Fruit fly (Drosophila melanogaster) whole organism, prepupa: ENCODE measurements around the gene nan.

Experiments
- Blimp-1 ChIP-seq: fragments of 200-800 bp; sonication (Bioruptor generic); optimal IDR thresholded peaks from 3 replicates; lab custom pipeline; 2017; ENCODE audit warnings: missing biosample characterization, missing genetic modification characterization, mild to moderate bottlenecking, moderate library complexity, missing genetic modification reagents
- CG10669 ChIP-seq: fragments of 200-800 bp; sonication (Bioruptor generic); optimal IDR thresholded peaks from 3 replicates; lab custom pipeline; 2018; ENCODE audit warnings: missing biosample characterization, mild to moderate bottlenecking, missing genetic modification characterization, moderate library complexity
- CG11902 ChIP-seq: fragments of 200-800 bp; sonication (Bioruptor generic); optimal IDR thresholded peaks from 3 replicates; lab custom pipeline; 2016; ENCODE audit warnings: missing biosample characterization, missing genetic modification characterization
- CG15336 ChIP-seq: fragments of 200-800 bp; sonication (Bioruptor generic); IDR thresholded peaks from 2 replicates; pipeline ENCODE4 v1.3.6; 2022; ENCODE audit warnings: missing biosample characterization, missing genetic modification characterization
- CG1621 ChIP-seq: fragments of 200-800 bp; sonication (Bioruptor generic); optimal IDR thresholded peaks from 3 replicates; lab custom pipeline; 2018; ENCODE audit warnings: missing biosample characterization, mild to moderate bottlenecking, missing genetic modification characterization
- CG16779 ChIP-seq: fragments of 200-800 bp; sonication (Bioruptor generic); optimal IDR thresholded peaks from 3 replicates; lab custom pipeline; 2017; ENCODE audit warnings: missing biosample characterization, mild to moderate bottlenecking, missing genetic modification characterization
- CG3032 ChIP-seq: fragments of 200-800 bp; optimal IDR thresholded peaks from 2 replicates; lab custom pipeline; 2019; ENCODE audit warnings: missing biosample characterization, mild to moderate bottlenecking, missing genetic modification characterization, moderate library complexity
- CG32006 ChIP-seq: fragments of 200-800 bp; sonication (Bioruptor generic); optimal IDR thresholded peaks from 3 replicates; lab custom pipeline; 2017; ENCODE audit warnings: missing biosample characterization, mild to moderate bottlenecking, missing genetic modification characterization
- CG3919 ChIP-seq: fragments of 200-800 bp; sonication (Bioruptor generic); optimal IDR thresholded peaks from 3 replicates; lab custom pipeline; 2016; ENCODE audit warnings: missing biosample characterization, missing genetic modification characterization
- CG4318 ChIP-seq: fragments of 200-800 bp; sonication (Bioruptor generic); optimal IDR thresholded peaks from 3 replicates; lab custom pipeline; 2017; ENCODE audit warnings: missing biosample characterization, mild to moderate bottlenecking, missing genetic modification characterization
- CG6163 ChIP-seq: fragments of 200-800 bp; sonication (Bioruptor generic); IDR thresholded peaks from 3 replicates; pipeline ENCODE4 v1.3.6; 2022; ENCODE audit warnings: missing biosample characterization, missing genetic modification characterization
- CG6276 ChIP-seq: fragments of 200-800 bp; sonication (Bioruptor generic); optimal IDR thresholded peaks from 2 replicates; lab custom pipeline; 2017; ENCODE audit warnings: missing biosample characterization, mild to moderate bottlenecking, missing genetic modification characterization
- CG6854 ChIP-seq: fragments of 200-800 bp; sonication (Bioruptor generic); optimal IDR thresholded peaks from 2 replicates; lab custom pipeline; 2017; ENCODE audit warnings: missing biosample characterization, mild to moderate bottlenecking, missing genetic modification characterization
- CG7368 ChIP-seq: fragments of 200-800 bp; sonication (Bioruptor generic); optimal IDR thresholded peaks from 3 replicates; lab custom pipeline; 2016; ENCODE audit warnings: missing biosample characterization, missing genetic modification characterization
- CG8119 ChIP-seq: fragments of 200-800 bp; sonication (Bioruptor generic); IDR thresholded peaks from 3 replicates; pipeline ENCODE4 v1.3.6; 2022; ENCODE audit warnings: missing biosample characterization, missing genetic modification characterization
- CG8632 ChIP-seq: fragments of 200-800 bp; sonication (Bioruptor generic); optimal IDR thresholded peaks from 3 replicates; lab custom pipeline; 2016; ENCODE audit warnings: missing biosample characterization, missing genetic modification characterization
- Eip75B ChIP-seq: fragments of 200-800 bp; sonication (Bioruptor generic); optimal IDR thresholded peaks from 3 replicates; lab custom pipeline; 2016; ENCODE audit warnings: missing biosample characterization, missing genetic modification characterization
- Eip78C ChIP-seq: fragments of 200-800 bp; sonication (Bioruptor generic); peaks from one replicate; lab custom pipeline; 2016; ENCODE audit warnings: missing biosample characterization, missing genetic modification characterization
- Hr39 ChIP-seq: fragments of 200-800 bp; sonication (Bioruptor generic); optimal IDR thresholded peaks from 2 replicates; lab custom pipeline; 2016; ENCODE audit warnings: missing biosample characterization, missing genetic modification characterization
- Hr4 ChIP-seq: fragments of 200-800 bp; sonication (Bioruptor generic); optimal IDR thresholded peaks from 3 replicates; lab custom pipeline; 2016; ENCODE audit warnings: missing biosample characterization, missing genetic modification characterization
- OdsH ChIP-seq: fragments of 200-800 bp; sonication (Bioruptor generic); optimal IDR thresholded peaks from 3 replicates; lab custom pipeline; 2016; ENCODE audit warnings: missing biosample characterization, missing genetic modification characterization
- Smox ChIP-seq: fragments of 200-800 bp; sonication (Bioruptor generic); optimal IDR thresholded peaks from 3 replicates; lab custom pipeline; 2016; ENCODE audit warnings: missing biosample characterization, missing genetic modification characterization
- Sox102F ChIP-seq: fragments of 200-800 bp; sonication (Bioruptor generic); optimal IDR thresholded peaks from 2 replicates; lab custom pipeline; 2016; ENCODE audit warnings: missing biosample characterization, mild to moderate bottlenecking, missing genetic modification characterization
- achi ChIP-seq: fragments of 200-800 bp; sonication (Bioruptor generic); optimal IDR thresholded peaks from 3 replicates; lab custom pipeline; 2016; ENCODE audit warnings: missing biosample characterization, missing genetic modification characterization
- cyc ChIP-seq: fragments of 200-800 bp; sonication (Bioruptor generic); optimal IDR thresholded peaks from 3 replicates; lab custom pipeline; 2016; ENCODE audit warnings: missing biosample characterization, missing genetic modification characterization
- dac ChIP-seq: fragments of 200-800 bp; sonication (Bioruptor generic); optimal IDR thresholded peaks from 2 replicates; lab custom pipeline; 2017; ENCODE audit warnings: missing biosample characterization, mild to moderate bottlenecking, missing genetic modification characterization
- dsx ChIP-seq: fragments of 200-800 bp; optimal IDR thresholded peaks from 3 replicates; lab custom pipeline; 2019; ENCODE audit warnings: missing biosample characterization, mild to moderate bottlenecking, missing genetic modification characterization, moderate library complexity; ENCODE audit not compliant: poor library complexity, severe bottlenecking
- eg ChIP-seq: fragments of 200-800 bp; sonication (Bioruptor generic); IDR thresholded peaks from 3 replicates; pipeline ENCODE4 v1.3.6; 2022; ENCODE audit warnings: missing biosample characterization, missing genetic modification characterization
- esn ChIP-seq: fragments of 200-800 bp; sonication (Bioruptor generic); optimal IDR thresholded peaks from 2 replicates; lab custom pipeline; 2016; ENCODE audit warnings: missing biosample characterization, mild to moderate bottlenecking, missing genetic modification characterization, moderate library complexity
- fd59A ChIP-seq: fragments of 200-800 bp; sonication (Bioruptor generic); optimal IDR thresholded peaks from 2 replicates; lab custom pipeline; 2017; ENCODE audit warnings: missing biosample characterization, mild to moderate bottlenecking, missing genetic modification characterization, missing genetic modification reagents
- fkh ChIP-seq: fragments of 200-800 bp; sonication (Bioruptor generic); optimal IDR thresholded peaks from 3 replicates; lab custom pipeline; 2017; ENCODE audit warnings: missing biosample characterization, mild to moderate bottlenecking, missing genetic modification characterization, moderate library complexity
- pdm3 ChIP-seq: fragments of 200-800 bp; sonication (Bioruptor generic); optimal IDR thresholded peaks from 3 replicates; lab custom pipeline; 2016; ENCODE audit warnings: missing biosample characterization, missing genetic modification characterization
- ss ChIP-seq, 2 experiments: fragments of 200-800 bp; sonication (Bioruptor generic); optimal IDR thresholded peaks; 2 replicates in 1 of 2; 3 replicates in 1 of 2; lab custom pipeline; 2017 to 2018; ENCODE audit warnings: mild to moderate bottlenecking in 2 of 2, missing biosample characterization in 2 of 2, missing genetic modification characterization in 2 of 2, moderate library complexity in 1 of 2
- svp ChIP-seq: fragments of 200-800 bp; sonication (Bioruptor generic); peaks from one replicate; lab custom pipeline; 2016; ENCODE audit warnings: missing biosample characterization, missing genetic modification characterization
- vri ChIP-seq: fragments of 200-800 bp; sonication (Bioruptor generic); optimal IDR thresholded peaks from 3 replicates; lab custom pipeline; 2016; ENCODE audit warnings: missing biosample characterization, mild to moderate bottlenecking, missing genetic modification characterization

nan gene

dm6 chr3L:14154940-14155339 lies 34.5 kb downstream of the nan start:
- TF ChIP-seq CG6854 (GFP tag; lab: Kevin White, UChicago) (no peak), cyc (GFP tag; lab: Kevin White, UChicago) (no peak), dsx (GFP tag; lab: Kevin White, UChicago) (peak; percentile 14), ss (GFP tag; optimal IDR thresholded peaks at IDR 0.05; lab: Kevin White, UChicago) (peak in 1 of 2 experiments; percentile 45)

- TF ChIP-seq CG11902 (GFP tag; lab: Kevin White, UChicago) = no peak
- no peak for TF ChIP-seq Eip75B (GFP tag; lab: Kevin White, UChicago)
- no peak for TF ChIP-seq Blimp-1 (GFP tag; lab: Kevin White, UChicago)
- TF ChIP-seq CG15336 (GFP tag; lab: Robert Waterston, UW) = no peak
- TF ChIP-seq Hr39 (GFP tag; lab: Kevin White, UChicago) = no peak
- TF ChIP-seq CG6163 (GFP tag; lab: Robert Waterston, UW) = no peak
- TF ChIP-seq CG8632 (GFP tag; lab: Kevin White, UChicago) = no peak
- TF ChIP-seq pdm3 (GFP tag; lab: Kevin White, UChicago) = no peak
- TF ChIP-seq CG16779 (tag; lab: Kevin White, UChicago) = no peak
- TF ChIP-seq, all 60 proteins: peak for 0
These were observed 35.8 kb downstream of the nan start for dm6 chr3L:14153644-14154043.

- peak; percentile 15 for TF ChIP-seq Eip78C (GFP tag; lab: Kevin White, UChicago)
- no peak for TF ChIP-seq dac (GFP tag; lab: Kevin White, UChicago)
These were observed 36.8 kb downstream of the nan start for dm6 chr3L:14152608-14153007.

- TF ChIP-seq vri (no peak), CG16779 (tag; lab: Kevin White, UChicago) (no peak), svp (GFP tag; lab: Kevin White, UChicago) (no peak), fd59A (GFP tag; lab: Kevin White, UChicago) (no peak), CG4318 (GFP tag; lab: Kevin White, UChicago) (no peak), esn (GFP tag; lab: Kevin White, UChicago) (no peak), achi (GFP tag; lab: Kevin White, UChicago) (no peak), Hr4 (no peak), Sox102F (GFP tag; lab: Kevin White, UChicago) (no peak), CG32006 (GFP tag; lab: Kevin White, UChicago) (no peak), CG1621 (no peak), CG3919 (GFP tag; lab: Kevin White, UChicago) (no peak), CG11902 (GFP tag; lab: Kevin White, UChicago) (no peak), CG6854 (GFP tag; lab: Kevin White, UChicago) (no peak), cyc (GFP tag; lab: Kevin White, UChicago) (no peak), CG10669 (no peak)
These were observed 38.0 kb downstream of the nan start for dm6 chr3L:14151447-14151846.

- TF ChIP-seq CG4318 (GFP tag; lab: Kevin White, UChicago) (no peak), Sox102F (GFP tag; lab: Kevin White, UChicago) (no peak), OdsH (no peak), CG6854 (GFP tag; lab: Kevin White, UChicago) (no peak), Smox (GFP tag; lab: Kevin White, UChicago) (no peak), CG8119 (GFP tag; lab: Robert Waterston, UW) (no peak), CG3032 (no peak), CG6276 (no peak), cyc (GFP tag; lab: Kevin White, UChicago) (no peak), CG32006 (GFP tag; lab: Kevin White, UChicago) (no peak), CG7368 (no peak), fkh (GFP tag; lab: Kevin White, UChicago) (peak; percentile 4), eg (GFP tag; lab: Robert Waterston, UW) (no peak), CG10669 (no peak), CG8632 (GFP tag; lab: Kevin White, UChicago) (no peak), ss (GFP tag; optimal IDR thresholded peaks at IDR 0.05; lab: Kevin White, UChicago) (peak in 1 of 2 experiments; percentile 38)
- TF ChIP-seq, all 60 proteins: peak for 2
These were observed 39.3 kb downstream of the nan start for dm6 chr3L:14150141-14150556.
